Worm (Caenorhabditis elegans): ENCODE results near the gene fbxc-52.

Gene fbxc-52

ce11 chrII:3714595-3714994 is 2.5 kb upstream of the fbxc-52 start, which contains the start of gene srh-100:
Gene srh-100 (minus strand): TSS chrII:3714695.
- TF ChIP-seq C04F5.9 (tag; optimal IDR thresholded peaks at IDR 0.05) (no peak), F16B12.6 (tag; optimal IDR thresholded peaks at IDR 0.05) (no peak), mab-9 (GFP tag; IDR thresholded peaks at IDR 0.05) (no peak), nhr-19 (GFP tag; conservative IDR thresholded peaks at IDR 0.05) (no peak), lsy-2 (tag; optimal IDR thresholded peaks at IDR 0.05) (no peak), C16A3.4 (tag; optimal IDR thresholded peaks at IDR 0.05) (no peak), lin-13 (GFP tag; optimal IDR thresholded peaks at IDR 0.05) (no peak)

ce11 chrII:3716455-3716854 is 606 bp upstream of the fbxc-52 start, which contains the start of gene srh-99:
Gene srh-99 (minus strand): TSS chrII:3716555.
- no peak for TF ChIP-seq zip-4 (GFP tag; optimal IDR thresholded peaks at IDR 0.05)
- TF ChIP-seq nhr-76 (tag; optimal IDR thresholded peaks at IDR 0.05) = no peak
- TF ChIP-seq fos-1 (tag; optimal IDR thresholded peaks at IDR 0.05) = no peak
- no peak for TF ChIP-seq dpl-1 (GFP tag; optimal IDR thresholded peaks at IDR 0.05)
- TF ChIP-seq fkh-8 (tag; optimal IDR thresholded peaks at IDR 0.05) = no peak
- TF ChIP-seq hpl-2 (GFP tag; optimal IDR thresholded peaks at IDR 0.05) = no peak
- no peak for TF ChIP-seq sox-4 (tag; optimal IDR thresholded peaks at IDR 0.05)
- no peak for TF ChIP-seq egl-13 (tag; optimal IDR thresholded peaks at IDR 0.05)
- no peak for TF ChIP-seq unc-86 (tag; optimal IDR thresholded peaks at IDR 0.05)
- TF ChIP-seq tbx-2 (tag; optimal IDR thresholded peaks at IDR 0.05) = no peak
- TF ChIP-seq ztf-4 (tag; optimal IDR thresholded peaks at IDR 0.05) = no peak
- no peak for TF ChIP-seq aly-2 (tag; optimal IDR thresholded peaks at IDR 0.05)
- TF ChIP-seq lin-35 (GFP tag; optimal IDR thresholded peaks at IDR 0.05) = no peak

- TF ChIP-seq swsn-7 (tag; optimal IDR thresholded peaks at IDR 0.05) (no peak), pax-3 (tag; optimal IDR thresholded peaks at IDR 0.05) (no peak), lin-39 (tag; optimal IDR thresholded peaks at IDR 0.05) (no peak), sptf-1 (tag; optimal IDR thresholded peaks at IDR 0.05) (no peak), ceh-8 (GFP tag; optimal IDR thresholded peaks at IDR 0.05) (no peak), aha-1 (tag; optimal IDR thresholded peaks at IDR 0.05) (no peak), elt-3 (tag; optimal IDR thresholded peaks at IDR 0.05) (no peak), xbp-1 (tag; optimal IDR thresholded peaks at IDR 0.05) (no peak), efl-3 (GFP tag; optimal IDR thresholded peaks at IDR 0.05) (no peak), ceh-82 (tag; optimal IDR thresholded peaks at IDR 0.05) (no peak), ceh-90 (tag; optimal IDR thresholded peaks at IDR 0.05) (no peak), ceh-63 (GFP tag; optimal IDR thresholded peaks at IDR 0.05) (no peak), fos-1 (tag; optimal IDR thresholded peaks at IDR 0.05) (no peak), egl-27 (tag; optimal IDR thresholded peaks at IDR 0.05) (no peak)
Measured at ce11 chrII:3721016-3721415, 4.0 kb downstream of the fbxc-52 start, which contains the start of gene C46E10.3. Gene C46E10.3 (plus strand): TSS chrII:3721316.

- TF ChIP-seq snu-23 (GFP tag; optimal IDR thresholded peaks at IDR 0.05) (no peak), nhr-90 (tag; optimal IDR thresholded peaks at IDR 0.05; ENCODE audit: poor library complexity) (no peak), nhr-76 (tag; optimal IDR thresholded peaks at IDR 0.05) (no peak), nhr-47 (tag; optimal IDR thresholded peaks at IDR 0.05) (no peak), nhr-28 (tag; optimal IDR thresholded peaks at IDR 0.05) (no peak), lin-15B (tag; optimal IDR thresholded peaks at IDR 0.05) (no peak), unc-62 (GFP tag; optimal IDR thresholded peaks at IDR 0.05) (no peak), sup-37 (GFP tag; optimal IDR thresholded peaks at IDR 0.05) (no peak), isw-1 (GFP tag; IDR thresholded peaks at IDR 0.05) (no peak), ceh-82 (tag; optimal IDR thresholded peaks at IDR 0.05) (no peak), fkh-10 (GFP tag; optimal IDR thresholded peaks at IDR 0.05) (no peak), hlh-4 (tag; optimal IDR thresholded peaks at IDR 0.05) (no peak)
Measured at ce11 chrII:3724175-3724715, 7.2 kb downstream of the fbxc-52 start, which contains the start of gene C46E10.1. Gene C46E10.1 (plus strand): TSS chrII:3724225.
